Fruit fly (Drosophila melanogaster) whole organism, wandering third instar larva: ENCODE measurements around the gene Sas-6.

Experiments used
- Abd-B ChIP-seq: fragments of >200 bp; optimal IDR thresholded peaks from 2 replicates; lab custom pipeline; 2017; ENCODE audit warnings: missing biosample characterization, missing genetic modification characterization
- CG32264 ChIP-seq: fragments of 200-800 bp; sonication (Bioruptor generic); optimal IDR thresholded peaks from 2 replicates; lab custom pipeline; 2016; ENCODE audit warnings: missing biosample characterization, missing genetic modification characterization
- CG9705 ChIP-seq: fragments of 200-800 bp; sonication (Bioruptor generic); optimal IDR thresholded peaks from 2 replicates; lab custom pipeline; 2018; ENCODE audit warnings: missing biosample characterization, mild to moderate bottlenecking, missing genetic modification characterization
- CrebA ChIP-seq: fragments of 200-800 bp; sonication (Bioruptor generic); optimal IDR thresholded peaks from 2 replicates; lab custom pipeline; 2016; ENCODE audit warnings: missing biosample characterization, mild to moderate bottlenecking, missing genetic modification characterization, borderline replicate concordance
- Dfd ChIP-seq: fragments of >200 bp; optimal IDR thresholded peaks from 2 replicates; lab custom pipeline; 2017; ENCODE audit warnings: missing biosample characterization, missing genetic modification characterization
- Dif ChIP-seq: fragments of 200-275, 200-300 bp; sonication (Bioruptor generic); optimal IDR thresholded peaks from 2 replicates; lab custom pipeline; 2018; ENCODE audit warnings: missing biosample characterization, missing genetic modification characterization; ENCODE audit not compliant: partially characterized antibody
- GATAd ChIP-seq: sonication (Bioruptor generic); optimal IDR thresholded peaks from 2 replicates; lab custom pipeline; 2016; ENCODE audit warnings: missing biosample characterization, missing genetic modification characterization
- Hnf4 ChIP-seq: fragments of 200-800 bp; sonication (Bioruptor generic); optimal IDR thresholded peaks from 2 replicates; lab custom pipeline; 2016; ENCODE audit warnings: missing biosample characterization, mild to moderate bottlenecking, missing genetic modification characterization
- Hr78 ChIP-seq: fragments of >200 bp; optimal IDR thresholded peaks from 2 replicates; lab custom pipeline; 2017; ENCODE audit warnings: missing biosample characterization, missing genetic modification characterization
- Hr83 ChIP-seq: fragments of 200-300 bp; sonication (Bioruptor generic); optimal IDR thresholded peaks from 2 replicates; lab custom pipeline; 2016; ENCODE audit warnings: missing biosample characterization, mild to moderate bottlenecking, missing genetic modification characterization, moderate library complexity; ENCODE audit not compliant: poor library complexity, severe bottlenecking
- Jra ChIP-seq: sonication (Bioruptor generic); optimal IDR thresholded peaks from 2 replicates; lab custom pipeline; 2016; ENCODE audit warnings: missing biosample characterization, missing genetic modification characterization
- Mio ChIP-seq: sonication (Bioruptor generic); optimal IDR thresholded peaks from 2 replicates; lab custom pipeline; 2016; ENCODE audit warnings: missing biosample characterization, missing genetic modification characterization
- Myc ChIP-seq: fragments of >200 bp; optimal IDR thresholded peaks from 2 replicates; lab custom pipeline; 2017
- N ChIP-seq: fragments of >200 bp; optimal IDR thresholded peaks from 2 replicates; lab custom pipeline; 2018; ENCODE audit warnings: missing biosample characterization, missing external identifiers, missing genetic modification characterization
- OdsH ChIP-seq: fragments of 200-800 bp; sonication (Bioruptor generic); optimal IDR thresholded peaks from 2 replicates; lab custom pipeline; 2016; ENCODE audit warnings: missing biosample characterization, mild to moderate bottlenecking, missing genetic modification characterization
- Rel ChIP-seq, 2 experiments: fragments of 200-800 bp; sonication (Bioruptor generic) in 1 of 2; optimal IDR thresholded peaks; 2 replicates in 1 of 2; 3 replicates in 1 of 2; lab custom pipeline; 2016 to 2019; ENCODE audit warnings: mild to moderate bottlenecking in 2 of 2, missing biosample characterization in 2 of 2, missing genetic modification characterization in 2 of 2, moderate library complexity in 1 of 2
- Sp1 ChIP-seq: fragments of 200-800 bp; sonication (Bioruptor generic); optimal IDR thresholded peaks from 3 replicates; lab custom pipeline; 2019; ENCODE audit warnings: missing biosample characterization, mild to moderate bottlenecking, missing genetic modification characterization, moderate library complexity
- Vsx2 ChIP-seq: fragments of 200-300, 225-300 bp; sonication (Bioruptor generic); optimal IDR thresholded peaks from 2 replicates; lab custom pipeline; 2018; ENCODE audit warnings: missing biosample characterization, missing genetic modification characterization; ENCODE audit not compliant: partially characterized antibody
- br ChIP-seq: fragments of 200-800 bp; sonication (Bioruptor generic); optimal IDR thresholded peaks from 2 replicates; lab custom pipeline; 2016; ENCODE audit warnings: missing biosample characterization, missing genetic modification characterization
- brk ChIP-seq: fragments of 200-800 bp; sonication (Bioruptor generic); optimal IDR thresholded peaks from 2 replicates; lab custom pipeline; 2016; ENCODE audit warnings: missing biosample characterization, mild to moderate bottlenecking, missing genetic modification characterization
- dl ChIP-seq, 2 experiments: fragments of 175-275, 200-275 bp in 1 of 2; fragments of 200-275 bp in 1 of 2; sonication (Bioruptor generic); optimal IDR thresholded peaks; lab custom pipeline; 2018; ENCODE audit warnings: mild to moderate bottlenecking in 2 of 2, missing biosample characterization in 2 of 2, missing genetic modification characterization in 2 of 2, moderate library complexity in 2 of 2; ENCODE audit not compliant: partially characterized antibody in 2 of 2, insufficient read depth in 1 of 2
- dmrt93B ChIP-seq: fragments of 200-800 bp; sonication (Bioruptor generic); optimal IDR thresholded peaks from 2 replicates; lab custom pipeline; 2018; ENCODE audit warnings: missing biosample characterization, mild to moderate bottlenecking, missing genetic modification characterization
- dsf ChIP-seq: sonication (Bioruptor generic); optimal IDR thresholded peaks from 2 replicates; lab custom pipeline; 2016; ENCODE audit warnings: missing biosample characterization, missing genetic modification characterization, borderline replicate concordance
- ey ChIP-seq: fragments of 200-800 bp; sonication (Bioruptor generic); optimal IDR thresholded peaks from 2 replicates; lab custom pipeline; 2016; ENCODE audit warnings: missing biosample characterization, missing genetic modification characterization
- foxo ChIP-seq, 2 experiments: fragments of 200-800 bp; sonication (Bioruptor generic); optimal IDR thresholded peaks; 2 replicates in 1 of 2; 3 replicates in 1 of 2; lab custom pipeline; 2016 to 2017; ENCODE audit warnings: missing biosample characterization in 2 of 2, missing genetic modification characterization in 2 of 2
- fru ChIP-seq: fragments of 200-800 bp; sonication (Bioruptor generic); optimal IDR thresholded peaks from 3 replicates; lab custom pipeline; 2016; ENCODE audit warnings: missing biosample characterization, mild to moderate bottlenecking, missing genetic modification characterization
- h ChIP-seq: fragments of 200-800 bp; sonication (Bioruptor generic); optimal IDR thresholded peaks from 3 replicates; lab custom pipeline; 2016; ENCODE audit warnings: missing biosample characterization, mild to moderate bottlenecking, missing genetic modification characterization
- jim ChIP-seq: fragments of 175-275, 200-325 bp; sonication (Bioruptor generic); optimal IDR thresholded peaks from 2 replicates; lab custom pipeline; 2016; ENCODE audit warnings: missing biosample characterization, mild to moderate bottlenecking, missing genetic modification characterization
- lola ChIP-seq: fragments of >200 bp; optimal IDR thresholded peaks from 2 replicates; lab custom pipeline; 2017; ENCODE audit warnings: missing biosample characterization, missing genetic modification characterization
- pan ChIP-seq: fragments of >200 bp; optimal IDR thresholded peaks from 2 replicates; lab custom pipeline; 2017
- psq ChIP-seq: fragments of 200-800 bp; sonication (Bioruptor generic); optimal IDR thresholded peaks from 3 replicates; lab custom pipeline; 2017; ENCODE audit warnings: missing biosample characterization, mild to moderate bottlenecking, missing genetic modification characterization, moderate library complexity
- rgr ChIP-seq: fragments of 200-800 bp; sonication (Bioruptor generic); optimal IDR thresholded peaks from 3 replicates; lab custom pipeline; 2016; ENCODE audit warnings: missing biosample characterization, mild to moderate bottlenecking, missing genetic modification characterization
- sage ChIP-seq: fragments of 200-800 bp; sonication (Bioruptor generic); optimal IDR thresholded peaks from 2 replicates; lab custom pipeline; 2016; ENCODE audit warnings: missing biosample characterization, mild to moderate bottlenecking, missing genetic modification characterization
- sv ChIP-seq: fragments of 200-800 bp; sonication (Bioruptor generic); optimal IDR thresholded peaks from 3 replicates; lab custom pipeline; 2016; ENCODE audit warnings: missing biosample characterization, missing genetic modification characterization
- tai ChIP-seq: sonication (Bioruptor generic); optimal IDR thresholded peaks from 2 replicates; lab custom pipeline; 2016; ENCODE audit warnings: missing biosample characterization, missing genetic modification characterization
- usp ChIP-seq: fragments of >200 bp; optimal IDR thresholded peaks from 2 replicates; lab custom pipeline; 2017; ENCODE audit warnings: missing biosample characterization, missing genetic modification characterization
- woc ChIP-seq: sonication (Bioruptor generic); optimal IDR thresholded peaks from 2 replicates; lab custom pipeline; 2016; ENCODE audit warnings: missing biosample characterization, mild to moderate bottlenecking, missing genetic modification characterization

Sas-6 gene

dm6 chr3R:29995035-29995434 lies at the start of gene Sas-6, which contains the start of gene CG7903:
Gene Sas-6, plus strand, starts transcription at chr3R:29995357.
Gene CG7903, minus strand, starts transcription at chr3R:29995231.
- TF ChIP-seq Hr83 (GFP tag; lab: Kevin White, UChicago), result peak; percentile 42
- no peak for TF ChIP-seq pan
- no peak for TF ChIP-seq h (GFP tag; lab: Kevin White, UChicago)
- no peak for TF ChIP-seq woc (GFP tag; lab: Kevin White, UChicago)
- no peak for TF ChIP-seq sage
- peak; percentile 13 for TF ChIP-seq jim (GFP tag; lab: Kevin White, UChicago)
- no peak for TF ChIP-seq ey (GFP tag; lab: Kevin White, UChicago)

- TF ChIP-seq Hnf4 (GFP tag; lab: Kevin White, UChicago), result no peak
- no peak for TF ChIP-seq OdsH (GFP tag; lab: Kevin White, UChicago)
- no peak for TF ChIP-seq br (GFP tag; lab: Kevin White, UChicago)
- TF ChIP-seq foxo (GFP tag; optimal IDR thresholded peaks at IDR 0.05; lab: Kevin White, UChicago), result no peak
- TF ChIP-seq Abd-B (GFP tag; lab: Kevin White, UChicago), result no peak
- TF ChIP-seq brk (GFP tag; lab: Kevin White, UChicago), result no peak
- TF ChIP-seq Hr78 (GFP tag; lab: Kevin White, UChicago), result no peak
- no peak for TF ChIP-seq Dfd (GFP tag; lab: Kevin White, UChicago)
- no peak for TF ChIP-seq Mio (GFP tag; lab: Kevin White, UChicago)
- no peak for TF ChIP-seq Sp1
- TF ChIP-seq Jra (GFP tag; lab: Kevin White, UChicago), result no peak
- no peak for TF ChIP-seq fru (GFP tag; lab: Kevin White, UChicago)
- no peak for TF ChIP-seq dsf
- TF ChIP-seq ey (GFP tag; lab: Kevin White, UChicago), result no peak
- no peak for TF ChIP-seq Hr83 (GFP tag; lab: Kevin White, UChicago)
- no peak for TF ChIP-seq sv (GFP tag; lab: Kevin White, UChicago)
- no peak for TF ChIP-seq h (GFP tag; lab: Kevin White, UChicago)
- TF ChIP-seq Dif (GFP tag; lab: Kevin White, UChicago), result no peak
Measured at dm6 chr3R:29959329-29959728, 35.8 kb upstream of the Sas-6 start.

- TF ChIP-seq Hr83 (GFP tag; lab: Kevin White, UChicago) (no peak), CrebA (GFP tag; lab: Kevin White, UChicago) (no peak), pan (no peak), Hr78 (GFP tag; lab: Kevin White, UChicago) (no peak), dmrt93B (GFP tag; lab: Kevin White, UChicago) (no peak)
Measured at dm6 chr3R:29963102-29963501, 32.1 kb upstream of the Sas-6 start.

dm6 chr3R:29969347-29969746 lies 25.8 kb upstream of the Sas-6 start, which contains the start of gene TkR99D:
Gene TkR99D, minus strand, starts transcription at chr3R:29969447.
- TF ChIP-seq Hr78 (GFP tag; lab: Kevin White, UChicago) (no peak), fru (GFP tag; lab: Kevin White, UChicago) (no peak), Mio (GFP tag; lab: Kevin White, UChicago) (no peak), Dif (GFP tag; lab: Kevin White, UChicago) (no peak)

- peak; percentile 24 for TF ChIP-seq OdsH (GFP tag; lab: Kevin White, UChicago)
- TF ChIP-seq pan, result no peak
- peak; percentile 32 for TF ChIP-seq Sp1
- TF ChIP-seq brk (GFP tag; lab: Kevin White, UChicago), result no peak
- TF ChIP-seq CG32264, result no peak
- TF ChIP-seq jim (GFP tag; lab: Kevin White, UChicago), result no peak
- TF ChIP-seq GATAd (GFP tag; lab: Kevin White, UChicago), result no peak
- no peak for TF ChIP-seq Vsx2
- TF ChIP-seq Dfd (GFP tag; lab: Kevin White, UChicago), result no peak
- TF ChIP-seq usp (GFP tag; lab: Kevin White, UChicago), result no peak
- TF ChIP-seq Myc (lab: Kevin White, UChicago), result no peak
- TF ChIP-seq Abd-B (GFP tag; lab: Kevin White, UChicago), result no peak
- no peak for TF ChIP-seq psq (GFP tag; lab: Kevin White, UChicago)
- peak; percentile 46 for TF ChIP-seq h (GFP tag; lab: Kevin White, UChicago)
- TF ChIP-seq CrebA (GFP tag; lab: Kevin White, UChicago), result no peak
- TF ChIP-seq dl (GFP tag; optimal IDR thresholded peaks at IDR 0.05; lab: Kevin White, UChicago; ENCODE audit: insufficient read depth in 1 of 2, partially characterized antibody in 2 of 2), result no peak
- no peak for TF ChIP-seq Hnf4 (GFP tag; lab: Kevin White, UChicago)
- no peak for TF ChIP-seq Hr83 (GFP tag; lab: Kevin White, UChicago)
- no peak for TF ChIP-seq CG9705 (GFP tag; lab: Kevin White, UChicago)
- TF ChIP-seq dsf, result no peak
- no peak for TF ChIP-seq tai (GFP tag; lab: Kevin White, UChicago)
- TF ChIP-seq N, result no peak
- no peak for TF ChIP-seq woc (GFP tag; lab: Kevin White, UChicago)
- no peak for TF ChIP-seq Dif (GFP tag; lab: Kevin White, UChicago)
- TF ChIP-seq sv (GFP tag; lab: Kevin White, UChicago), result no peak
- TF ChIP-seq lola (GFP tag; lab: Kevin White, UChicago), result no peak
- peak; percentile 32 for TF ChIP-seq rgr (GFP tag; lab: Kevin White, UChicago)
- TF ChIP-seq br (GFP tag; lab: Kevin White, UChicago), result peak; percentile 32
- no peak for TF ChIP-seq Mio (GFP tag; lab: Kevin White, UChicago)
- no peak for TF ChIP-seq dmrt93B (GFP tag; lab: Kevin White, UChicago)
- TF ChIP-seq Rel (GFP tag; optimal IDR thresholded peaks at IDR 0.05; lab: Kevin White, UChicago), result no peak
- TF ChIP-seq Rel (tag; optimal IDR thresholded peaks at IDR 0.05; lab: Kevin White, UChicago), result no peak
- peak; percentile 48 for TF ChIP-seq fru (GFP tag; lab: Kevin White, UChicago)
Measured at dm6 chr3R:29978595-29978994, 16.6 kb upstream of the Sas-6 start.
